Worm (Caenorhabditis elegans) whole organism, L4 larva: ENCODE data around the gene C16C8.27.
A peak's percentile ranks its signal among the peaks of the same experiment; 100 is the strongest.
"Not testable (repeated sequence)": the region's sequence is repeated elsewhere in the genome, so short reads cannot be mapped to it uniquely, and the experiment has no call there.

ENCODE experiments used
- F26F4.8 ChIP-seq: fragments of 200-800 bp; sonication (Bioruptor generic); conservative IDR thresholded peaks from 2 replicates; pipeline ENCODE4 v1.3.6; 2022; ENCODE audit warnings: missing genetic modification characterization, missing compliant biosample characterization
- F44E2.7 ChIP-seq: fragments of 200-800 bp; sonication (Bioruptor generic); IDR thresholded peaks from 2 replicates; pipeline ENCODE4 v2.1.2; 2022; ENCODE audit warnings: missing genetic modification characterization, missing compliant biosample characterization
- F49E8.2 ChIP-seq: sonication (generic microtip); optimal IDR thresholded peaks from 2 replicates; lab custom pipeline; 2016; ENCODE audit warnings: missing compliant biosample characterization, mild to moderate bottlenecking, missing genetic modification characterization, borderline replicate concordance
- Y105C5A.15 ChIP-seq: fragments of 200-800 bp; sonication (Bioruptor generic); IDR thresholded peaks from 2 replicates; pipeline ENCODE4 v1.3.6; 2022; ENCODE audit warnings: missing genetic modification characterization, missing compliant biosample characterization
- Y5F2A.4 ChIP-seq: fragments of 200-800 bp; sonication (Bioruptor generic); optimal IDR thresholded peaks from 2 replicates; lab custom pipeline; 2018; ENCODE audit warnings: mild to moderate bottlenecking, missing genetic modification characterization, missing compliant biosample characterization
- ZK337.2 ChIP-seq: fragments of 200-800 bp; sonication (Bioruptor generic); IDR thresholded peaks from 2 replicates; pipeline ENCODE4 v1.3.6; 2022; ENCODE audit warnings: missing genetic modification reagents, missing genetic modification characterization, missing compliant biosample characterization
- aha-1 ChIP-seq: fragments of 150-350 bp; peaks from one replicate; lab custom pipeline; 2014; ENCODE audit warnings: missing biosample characterization, missing genetic modification characterization
- attf-4 ChIP-seq: sonication (generic microtip); optimal IDR thresholded peaks from 3 replicates; lab custom pipeline; 2017; ENCODE audit warnings: missing biosample characterization, missing genetic modification characterization
- ceh-28 ChIP-seq: fragments of 150-350 bp; optimal IDR thresholded peaks from 2 replicates; lab custom pipeline; 2014; ENCODE audit warnings: missing biosample characterization, missing genetic modification reagents, missing genetic modification characterization
- ces-1 ChIP-seq: fragments of 150-350 bp; sonication (generic microtip); optimal IDR thresholded peaks from 4 replicates; lab custom pipeline; 2014; ENCODE audit warnings: missing biosample characterization, missing genetic modification reagents, missing genetic modification characterization
- ctbp-1 ChIP-seq: fragments of 200-800 bp; sonication (Bioruptor generic); IDR thresholded peaks from 2 replicates; pipeline ENCODE4 v1.3.6; 2022; ENCODE audit warnings: missing genetic modification reagents, missing genetic modification characterization, missing compliant biosample characterization
- daf-16 ChIP-seq, 3 experiments: sonication (generic microtip); optimal IDR thresholded peaks; 2 replicates each; lab custom pipeline; 2016 to 2017; ENCODE audit warnings: missing genetic modification characterization in 3 of 3, missing genetic modification reagents in 3 of 3, mild to moderate bottlenecking in 2 of 3, missing compliant biosample characterization in 2 of 3, missing biosample characterization in 1 of 3, moderate library complexity in 1 of 3
- daf-8 ChIP-seq: fragments of 200-800 bp; sonication (Bioruptor generic); IDR thresholded peaks from 2 replicates; pipeline ENCODE4 v1.3.6; 2022; ENCODE audit warnings: missing genetic modification characterization, missing compliant biosample characterization
- dmd-6 ChIP-seq: fragments of 200-800 bp; sonication (Bioruptor generic); IDR thresholded peaks from 2 replicates; pipeline ENCODE4 v1.3.6; 2022; ENCODE audit warnings: missing genetic modification reagents, missing genetic modification characterization, missing compliant biosample characterization
- dmd-9 ChIP-seq: fragments of 200-800 bp; sonication (Bioruptor generic); IDR thresholded peaks from 2 replicates; pipeline ENCODE4 v1.3.6; 2022; ENCODE audit warnings: missing genetic modification reagents, missing genetic modification characterization, missing compliant biosample characterization
- dve-1 ChIP-seq: sonication (generic microtip); optimal IDR thresholded peaks from 2 replicates; lab custom pipeline; 2017; ENCODE audit warnings: antibody characterized with exemption, mild to moderate bottlenecking, missing genetic modification characterization, missing compliant biosample characterization; ENCODE audit not compliant: insufficient read depth
- hlh-11 ChIP-seq: fragments of 200-800 bp; sonication (Bioruptor generic); optimal IDR thresholded peaks from 2 replicates; lab custom pipeline; 2018; ENCODE audit warnings: mild to moderate bottlenecking, missing genetic modification characterization, missing compliant biosample characterization
- hmg-1.1 ChIP-seq: fragments of 200-800 bp; sonication (Bioruptor generic); IDR thresholded peaks from 2 replicates; pipeline ENCODE4 v1.3.6; 2022; ENCODE audit warnings: missing genetic modification reagents, missing genetic modification characterization, missing compliant biosample characterization
- lsy-2 ChIP-seq, 2 experiments: fragments of 150-350 bp in 1 of 2; sonication (generic microtip) in 1 of 2; optimal IDR thresholded peaks; 2 replicates each; lab custom pipeline; 2014 to 2017; ENCODE audit warnings: missing biosample characterization in 2 of 2, missing genetic modification characterization in 2 of 2
- madf-9 ChIP-seq: fragments of 200-800 bp; sonication (Bioruptor generic); conservative IDR thresholded peaks from 2 replicates; pipeline ENCODE4 v1.3.6; 2022; ENCODE audit warnings: missing genetic modification reagents, missing genetic modification characterization, missing compliant biosample characterization
- mdt-29 ChIP-seq: fragments of 200-800 bp; sonication (Bioruptor generic); IDR thresholded peaks from 2 replicates; pipeline ENCODE4 v1.3.6; 2022; ENCODE audit warnings: missing genetic modification reagents, missing genetic modification characterization, missing compliant biosample characterization
- mep-1 ChIP-seq: fragments of 150-350 bp; sonication (generic microtip); optimal IDR thresholded peaks from 3 replicates; lab custom pipeline; 2014; ENCODE audit warnings: missing biosample characterization, missing genetic modification characterization
- nhr-10 ChIP-seq: fragments of 150-350 bp; optimal IDR thresholded peaks from 2 replicates; lab custom pipeline; 2014; ENCODE audit warnings: missing biosample characterization, missing genetic modification characterization
- nhr-102 ChIP-seq: sonication (generic microtip); optimal IDR thresholded peaks from 2 replicates; lab custom pipeline; 2016; ENCODE audit warnings: mild to moderate bottlenecking, missing genetic modification characterization, moderate library complexity, missing compliant biosample characterization
- nhr-111 ChIP-seq: fragments of 200-800 bp; sonication (Bioruptor generic); optimal IDR thresholded peaks from 2 replicates; lab custom pipeline; 2018; ENCODE audit warnings: mild to moderate bottlenecking, missing genetic modification characterization, missing compliant biosample characterization
- nhr-25 ChIP-seq: sonication (generic microtip); optimal IDR thresholded peaks from 2 replicates; lab custom pipeline; 2017; ENCODE audit warnings: missing genetic modification characterization, mild to moderate bottlenecking, missing compliant biosample characterization, antibody characterized with exemption, moderate library complexity, borderline replicate concordance; ENCODE audit not compliant: insufficient read depth
- nhr-41 ChIP-seq: fragments of 200-800 bp; sonication (Bioruptor generic); IDR thresholded peaks from 2 replicates; pipeline ENCODE4 v1.3.6; 2022; ENCODE audit warnings: missing genetic modification reagents, missing genetic modification characterization, missing compliant biosample characterization
- pha-4 ChIP-seq, 2 experiments: fragments of 150-350 bp in 1 of 2; fragments of 200-800 bp in 1 of 2; sonication (Bioruptor generic) in 1 of 2; IDR thresholded peaks in 1 of 2; optimal IDR thresholded peaks in 1 of 2; 2 replicates each; pipeline versions ENCODE4 v1.3.6 to Lab custom; 2014 to 2022; ENCODE audit warnings: missing genetic modification characterization in 2 of 2, missing genetic modification reagents in 2 of 2, missing biosample characterization in 1 of 2, missing compliant biosample characterization in 1 of 2
- pqm-1 ChIP-seq: sonication (generic microtip); optimal IDR thresholded peaks from 2 replicates; lab custom pipeline; 2017; ENCODE audit warnings: missing biosample characterization, missing genetic modification characterization
- saeg-2 ChIP-seq: fragments of 200-800 bp; sonication (Bioruptor generic); IDR thresholded peaks from 2 replicates; pipeline ENCODE4 v1.3.6; 2022; ENCODE audit warnings: missing genetic modification reagents, missing genetic modification characterization, missing compliant biosample characterization
- skn-1 ChIP-seq: fragments of 150-350 bp; optimal IDR thresholded peaks from 2 replicates; lab custom pipeline; 2014; ENCODE audit warnings: missing biosample characterization, missing genetic modification characterization
- spr-1 ChIP-seq: sonication (generic microtip); optimal IDR thresholded peaks from 2 replicates; lab custom pipeline; 2016; ENCODE audit warnings: mild to moderate bottlenecking, missing genetic modification characterization, missing compliant biosample characterization
- zip-11 ChIP-seq: fragments of 200-800 bp; sonication (Bioruptor generic); IDR thresholded peaks from 2 replicates; pipeline ENCODE4 v1.3.6; 2022; ENCODE audit warnings: missing genetic modification characterization, missing compliant biosample characterization
- ztf-11 ChIP-seq: fragments of 150-350 bp; optimal IDR thresholded peaks from 2 replicates; lab custom pipeline; 2014; ENCODE audit warnings: missing biosample characterization, missing genetic modification characterization
- ztf-7 ChIP-seq: fragments of 150-350 bp; optimal IDR thresholded peaks from 2 replicates; lab custom pipeline; 2014; ENCODE audit warnings: missing biosample characterization, missing genetic modification characterization

C16C8.27 gene

ce11 chrII:3482231-3482630 is 40.8 kb downstream of the C16C8.27 start, which contains the start of gene smu-2 (continued):
- TF ChIP-seq ces-1 (peak; percentile 74), lsy-2 (tag; optimal IDR thresholded peaks at IDR 0.05; lab: Kevin White, UChicago) (no peak), ceh-28 (tag; lab: Kevin White, UChicago) (no peak), F49E8.2 (no peak), daf-16 (GFP tag; optimal IDR thresholded peaks at IDR 0.05; lab: Kevin White, UChicago) (no peak), daf-16 (tag; optimal IDR thresholded peaks at IDR 0.05; lab: Kevin White, UChicago) (no peak), mep-1 (tag; lab: Kevin White, UChicago) (no peak), pqm-1 (tag; lab: Kevin White, UChicago) (no peak), attf-4 (tag; lab: Kevin White, UChicago) (no peak), nhr-111 (GFP tag; lab: Kevin White, UChicago) (no peak), pha-4 (GFP tag; IDR thresholded peaks at IDR 0.05; lab: Robert Waterston, UW) (no peak), pha-4 (tag; optimal IDR thresholded peaks at IDR 0.05; lab: Kevin White, UChicago) (no peak), dmd-9 (GFP tag; lab: Robert Waterston, UW) (peak; percentile 54; the same call in 1 of the 2 replicates), ztf-7 (tag; lab: Kevin White, UChicago) (no peak), dmd-6 (GFP tag; lab: Robert Waterston, UW) (peak; percentile 31), Y105C5A.15 (GFP tag; lab: Robert Waterston, UW) (no peak), nhr-25 (tag; lab: Kevin White, UChicago) (no peak), nhr-102 (tag; lab: Kevin White, UChicago) (no peak), ztf-11 (tag; lab: Kevin White, UChicago) (no peak), zip-11 (GFP tag; lab: Robert Waterston, UW) (no peak), daf-8 (no peak), nhr-41 (GFP tag; lab: Robert Waterston, UW) (no peak), saeg-2 (GFP tag; lab: Robert Waterston, UW) (no peak), skn-1 (tag; lab: Kevin White, UChicago) (no peak), F44E2.7 (no peak), nhr-10 (tag; lab: Kevin White, UChicago) (no peak), F26F4.8 (GFP tag; lab: Robert Waterston, UW) (no peak), Y5F2A.4 (GFP tag; lab: Kevin White, UChicago) (no peak), mdt-29 (GFP tag; lab: Robert Waterston, UW) (no peak), hmg-1.1 (GFP tag; lab: Robert Waterston, UW) (no peak), spr-1 (tag; lab: Kevin White, UChicago) (no peak), hlh-11 (tag; lab: Kevin White, UChicago) (no peak), aha-1 (tag; lab: Kevin White, UChicago) (peak; percentile 95), ctbp-1 (GFP tag; lab: Robert Waterston, UW) (no peak), madf-9 (peak; percentile 64)

ce11 chrII:3490797-3491196 is 49.3 kb downstream of the C16C8.27 start, which contains the start of gene fbxb-112:
Gene fbxb-112 (plus strand): TSS chrII:3491097.
- TF ChIP-seq ZK337.2 (GFP tag; lab: Robert Waterston, UW); ceh-28 (tag; lab: Kevin White, UChicago); dve-1: not testable (repeated sequence)
